Worm (Caenorhabditis elegans): ENCODE data around the gene srv-30.

DNA sequence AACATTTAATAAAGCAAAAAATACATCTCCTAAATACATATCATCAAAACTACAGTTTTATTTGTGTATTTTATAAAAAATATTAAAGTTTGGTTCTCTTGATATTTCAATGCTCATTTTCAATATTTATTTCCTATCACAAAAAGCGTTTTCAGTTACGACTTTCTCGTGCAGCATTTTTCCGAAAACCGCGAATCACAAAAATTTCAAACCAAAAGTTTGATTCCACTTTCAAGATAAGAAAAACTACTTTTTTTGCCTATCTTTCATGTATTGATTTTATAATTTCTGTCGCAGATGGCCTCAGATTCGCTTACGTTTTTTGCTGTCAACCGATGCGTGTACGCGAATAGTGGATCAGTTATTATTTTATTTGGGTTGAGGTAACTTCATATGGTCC lies 49.8 kb downstream of the srv-30 start, which contains the start of gene C49A9.4:
- no peak for TF ChIP-seq med-1 (GFP tag; optimal IDR thresholded peaks at IDR 0.05; ENCODE audit: insufficient read depth)
- no peak for TF ChIP-seq flt-1 (GFP tag; IDR thresholded peaks at IDR 0.05)
- no peak for TF ChIP-seq ref-1 (GFP tag; conservative IDR thresholded peaks at IDR 0.05)
- TF ChIP-seq ztf-29 (GFP tag; IDR thresholded peaks at IDR 0.05): no peak
